Fruit fly (Drosophila melanogaster): ENCODE measurements around the gene CG12237.

CG12237 gene

dm6 chrX:19665684-19666141 is 23.0 kb upstream of the CG12237 start:
- TF ChIP-seq CG13204 (GFP tag; optimal IDR thresholded peaks at IDR 0.05), result peak; percentile 77
- TF ChIP-seq EcR (GFP tag; optimal IDR thresholded peaks at IDR 0.05), result peak; percentile 46
- TF ChIP-seq Ets98B (GFP tag; IDR thresholded peaks at IDR 0.05), result peak; percentile 61; the same call in 1 of the 2 replicates
- peak; percentile 32 for TF ChIP-seq CG8159 (tag; optimal IDR thresholded peaks at IDR 0.05)
- TF ChIP-seq CG9948 (tag; optimal IDR thresholded peaks at IDR 0.05), result no peak
- peak; percentile 6 for TF ChIP-seq Pif1B (GFP tag; optimal IDR thresholded peaks at IDR 0.05)
- peak; percentile 50 for TF ChIP-seq CG12605 (GFP tag; IDR thresholded peaks at IDR 0.05)
- TF ChIP-seq CG32121 (GFP tag; IDR thresholded peaks at IDR 0.05), result peak; percentile 48; the same call in 1 of the 2 replicates
- no peak for TF ChIP-seq Pif1A (GFP tag; optimal IDR thresholded peaks at IDR 0.05)
- no peak for TF ChIP-seq gl (tag; optimal IDR thresholded peaks at IDR 0.05)
- peak; percentile 15 for TF ChIP-seq CG15710 (tag; optimal IDR thresholded peaks at IDR 0.05)
- TF ChIP-seq Snoo (tag; optimal IDR thresholded peaks at IDR 0.05), result peak; percentile 43
- TF ChIP-seq CG17806 (tag; optimal IDR thresholded peaks at IDR 0.05), result no peak
- TF ChIP-seq CG14655 (GFP tag; optimal IDR thresholded peaks at IDR 0.05), result peak; percentile 36
- no peak for TF ChIP-seq CG34367 (tag; optimal IDR thresholded peaks at IDR 0.05)
- TF ChIP-seq rn (GFP tag; IDR thresholded peaks at IDR 0.05), result 0 out of 2 replicates have a peak, but pooled peaks have one; percentile 27
- TF ChIP-seq CG8301 (tag; optimal IDR thresholded peaks at IDR 0.05), result peak; percentile 11
- TF ChIP-seq CG4496 (GFP tag; IDR thresholded peaks at IDR 0.05), result peak; percentile 72
- peak; percentile 74 for TF ChIP-seq fd96Ca (GFP tag; IDR thresholded peaks at IDR 0.05)
- TF ChIP-seq CG10348 (GFP tag; IDR thresholded peaks at IDR 0.05), result no peak
- no peak for TF ChIP-seq D1 (tag; optimal IDR thresholded peaks at IDR 0.05)

dm6 chrX:19663859-19664728 is 21.4 kb upstream of the CG12237 start, which contains the start of the genes CG14223 and Ssu72:
TSS of gene CG14223 (minus strand) at chrX:19663971.
TSS of gene Ssu72 (plus strand) at chrX:19664561.
- TF ChIP-seq CG8301 (tag; optimal IDR thresholded peaks at IDR 0.05) (no peak), CG15710 (tag; optimal IDR thresholded peaks at IDR 0.05) (no peak)

DNA sequence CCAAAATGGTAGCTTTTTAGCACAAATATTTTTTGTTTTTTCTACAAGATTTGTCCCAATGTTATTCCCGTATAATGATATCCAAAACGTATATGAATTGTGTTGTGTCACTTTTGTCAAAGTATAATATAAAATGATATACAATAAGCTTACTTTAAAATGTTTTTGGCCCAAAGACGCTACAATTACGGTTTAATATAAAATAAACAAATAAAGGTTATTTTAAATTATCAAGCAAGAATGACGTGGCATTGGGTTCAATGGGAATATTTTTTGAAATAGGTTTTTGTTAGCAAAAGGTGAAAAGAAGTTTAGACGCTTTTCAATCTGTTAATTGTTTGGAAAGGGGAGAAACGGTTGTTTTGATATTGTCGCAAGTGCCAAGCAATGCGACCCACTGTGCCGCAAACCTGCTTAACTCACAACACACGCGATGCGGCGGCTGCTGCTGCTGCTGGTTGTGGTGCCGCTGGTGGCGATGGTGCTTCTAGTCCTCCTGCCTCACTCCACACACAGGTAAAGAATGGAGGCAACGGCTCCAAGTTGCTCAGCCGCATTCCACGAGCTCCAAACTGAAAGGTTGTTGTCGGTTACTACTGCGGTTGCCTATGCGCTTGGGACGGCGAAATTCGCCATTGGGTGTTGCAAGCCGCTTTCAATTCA is 20.7 kb upstream of the CG12237 start:
- peak; percentile 72 for TF ChIP-seq EcR (GFP tag; optimal IDR thresholded peaks at IDR 0.05)
- no peak for TF ChIP-seq Ets98B (GFP tag; IDR thresholded peaks at IDR 0.05)
- no peak for TF ChIP-seq rn (GFP tag; IDR thresholded peaks at IDR 0.05)
- no peak for TF ChIP-seq CG32121 (GFP tag; IDR thresholded peaks at IDR 0.05)
- TF ChIP-seq CG9948 (tag; optimal IDR thresholded peaks at IDR 0.05), result peak; percentile 48
- peak; percentile 25 for TF ChIP-seq CG13204 (GFP tag; optimal IDR thresholded peaks at IDR 0.05)
- peak; percentile 52 for TF ChIP-seq CG8301 (tag; optimal IDR thresholded peaks at IDR 0.05)
- no peak for TF ChIP-seq CG10348 (GFP tag; IDR thresholded peaks at IDR 0.05)
- peak; percentile 22 for TF ChIP-seq CG34367 (tag; optimal IDR thresholded peaks at IDR 0.05)
- peak; percentile 15 for TF ChIP-seq CG17806 (tag; optimal IDR thresholded peaks at IDR 0.05)
- no peak for TF ChIP-seq D1 (tag; optimal IDR thresholded peaks at IDR 0.05)
- peak; percentile 72 for TF ChIP-seq CG8159 (tag; optimal IDR thresholded peaks at IDR 0.05)
- no peak for TF ChIP-seq CG14655 (GFP tag; optimal IDR thresholded peaks at IDR 0.05)
- peak; percentile 54 for TF ChIP-seq CG15710 (tag; optimal IDR thresholded peaks at IDR 0.05)
- TF ChIP-seq gl (tag; optimal IDR thresholded peaks at IDR 0.05), result no peak
- TF ChIP-seq CG4496 (GFP tag; IDR thresholded peaks at IDR 0.05), result no peak
- TF ChIP-seq fd96Ca (GFP tag; IDR thresholded peaks at IDR 0.05), result no peak
- TF ChIP-seq Pif1B (GFP tag; optimal IDR thresholded peaks at IDR 0.05), result peak; percentile 51
- TF ChIP-seq CG12605 (GFP tag; IDR thresholded peaks at IDR 0.05), result no peak
- peak; percentile 16 for TF ChIP-seq Pif1A (GFP tag; optimal IDR thresholded peaks at IDR 0.05)
- peak; percentile 53 for TF ChIP-seq Snoo (tag; optimal IDR thresholded peaks at IDR 0.05)

dm6 chrX:19662583-19663195 is 20.0 kb upstream of the CG12237 start:
- TF ChIP-seq rn (GFP tag; IDR thresholded peaks at IDR 0.05), result no peak
- TF ChIP-seq CG13204 (GFP tag; optimal IDR thresholded peaks at IDR 0.05), result peak; percentile 27
- TF ChIP-seq CG10348 (GFP tag; IDR thresholded peaks at IDR 0.05), result no peak
- TF ChIP-seq CG32121 (GFP tag; IDR thresholded peaks at IDR 0.05), result peak; percentile 48; the same call in 1 of the 2 replicates
- TF ChIP-seq fd96Ca (GFP tag; IDR thresholded peaks at IDR 0.05), result peak; percentile 45; the same call in 1 of the 3 replicates
- TF ChIP-seq D1 (tag; optimal IDR thresholded peaks at IDR 0.05), result no peak
- TF ChIP-seq CG4496 (GFP tag; IDR thresholded peaks at IDR 0.05), result peak; percentile 61
- TF ChIP-seq Ets98B (GFP tag; IDR thresholded peaks at IDR 0.05), result peak; percentile 42; the same call in 1 of the 2 replicates
- TF ChIP-seq EcR (GFP tag; optimal IDR thresholded peaks at IDR 0.05), result peak; percentile 41
- no peak for TF ChIP-seq Pif1A (GFP tag; optimal IDR thresholded peaks at IDR 0.05)
- no peak for TF ChIP-seq CG14655 (GFP tag; optimal IDR thresholded peaks at IDR 0.05)
- TF ChIP-seq gl (tag; optimal IDR thresholded peaks at IDR 0.05), result no peak
